In the genomic region with DNA sequence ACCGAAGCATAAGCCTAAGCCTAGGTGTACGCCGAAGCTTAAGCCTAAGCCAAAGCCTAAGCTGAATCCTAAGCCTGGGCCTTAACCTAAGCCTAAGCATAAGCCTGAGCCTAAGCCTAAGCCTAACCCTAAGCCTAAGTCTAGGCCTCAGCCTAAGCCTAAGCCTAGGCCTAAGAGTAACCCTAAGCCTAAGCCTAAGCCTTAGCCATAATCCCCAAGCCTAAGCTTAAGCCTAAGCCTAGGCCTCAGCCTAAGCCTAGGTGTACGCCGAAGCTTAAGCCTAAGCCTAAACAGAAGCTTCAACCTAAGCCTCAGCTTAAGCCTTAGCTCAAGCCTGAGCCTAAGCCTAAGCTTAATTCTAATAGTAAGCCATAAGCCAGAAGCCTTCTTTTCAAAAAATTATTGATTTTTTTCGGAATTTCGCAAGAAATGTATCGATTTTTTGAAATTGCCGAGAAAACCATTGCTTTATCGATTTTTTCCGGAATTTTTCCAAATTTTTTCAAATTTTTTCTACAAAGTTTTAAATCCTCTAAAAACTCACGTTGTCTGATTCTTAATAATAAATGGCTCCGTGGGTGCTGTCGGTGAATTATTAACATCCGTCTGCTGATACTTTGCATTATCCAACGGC, we compare ENCODE assay signal across 1 worm cellular context.
TF ChIP-seq lines count a peak whose summit lies in the region.

No protein-coding gene starts in this region.

TF ChIP-seq in whole organism, L4 larva, 104 proteins besides CTCF, POLR2A, EP300 and RAD21 (continued from another document):
- no peak for TF ChIP-seq vab-7 (GFP tag; IDR thresholded peaks at IDR 0.05; lab: Robert Waterston, UW)
- 0 out of 2 replicates have a peak, but pooled peaks have one; percentile 44 for TF ChIP-seq dmd-8 (GFP tag; IDR thresholded peaks at IDR 0.05; lab: Robert Waterston, UW)
- TF ChIP-seq aha-1 (tag; lab: Kevin White, UChicago) = no peak
- TF ChIP-seq zfp-3 (GFP tag; conservative IDR thresholded peaks at IDR 0.05; lab: Robert Waterston, UW) = no peak
- no peak for TF ChIP-seq nhr-6 (tag; optimal IDR thresholded peaks at IDR 0.05; lab: Kevin White, UChicago)
- no peak for TF ChIP-seq gei-8 (GFP tag; optimal IDR thresholded peaks at IDR 0.05; lab: Kevin White, UChicago)
- no peak for TF ChIP-seq ceh-20 (GFP tag; IDR thresholded peaks at IDR 0.05; lab: Robert Waterston, UW)
- TF ChIP-seq dpl-1 (GFP tag; optimal IDR thresholded peaks at IDR 0.05; lab: Kevin White, UChicago) = no peak
- TF ChIP-seq rbr-2 (tag; optimal IDR thresholded peaks at IDR 0.05; lab: Kevin White, UChicago) = no peak
- TF ChIP-seq ceh-44 (GFP tag; IDR thresholded peaks at IDR 0.05; lab: Robert Waterston, UW) = no peak
- no peak for TF ChIP-seq mxl-3 (GFP tag; optimal IDR thresholded peaks at IDR 0.05; lab: Kevin White, UChicago)
- no peak for TF ChIP-seq fkh-10 (GFP tag; optimal IDR thresholded peaks at IDR 0.05; lab: Kevin White, UChicago)
- TF ChIP-seq F44E2.7 (GFP tag; IDR thresholded peaks at IDR 0.05; lab: Robert Waterston, UW) = peak; percentile 79; the same call in 1 of the 2 replicates
- TF ChIP-seq ceh-28 (tag; optimal IDR thresholded peaks at IDR 0.05; lab: Kevin White, UChicago) = peak; percentile 83
- TF ChIP-seq ceh-32 (tag; optimal IDR thresholded peaks at IDR 0.05; lab: Kevin White, UChicago; ENCODE audit: poor library complexity) = no peak
